Worm (Caenorhabditis elegans) whole organism, mixed stage, embryonic: Measurements from ENCODE around the gene F57A8.6.

Experiments
- M03D4.4 ChIP-seq: sonication (generic microtip); optimal IDR thresholded peaks from 2 replicates; lab custom pipeline; 2017; ENCODE audit warnings: mild to moderate bottlenecking, missing genetic modification characterization, missing compliant biosample characterization
- blmp-1 ChIP-seq: fragments of 150-350 bp; optimal IDR thresholded peaks from 2 replicates; lab custom pipeline; 2014; ENCODE audit warnings: missing biosample characterization, missing genetic modification characterization
- ceh-39 ChIP-seq: fragments of 150-350 bp; optimal IDR thresholded peaks from 2 replicates; lab custom pipeline; 2014; ENCODE audit warnings: missing biosample characterization, missing genetic modification characterization
- elt-1 ChIP-seq: sonication (generic microtip); optimal IDR thresholded peaks from 2 replicates; lab custom pipeline; 2017; ENCODE audit warnings: missing genetic modification characterization, mild to moderate bottlenecking, missing compliant biosample characterization, antibody characterized with exemption, moderate library complexity, borderline replicate concordance; ENCODE audit not compliant: insufficient read depth
- elt-3 ChIP-seq: fragments of 150-350 bp; optimal IDR thresholded peaks from 2 replicates; lab custom pipeline; 2014; ENCODE audit warnings: missing biosample characterization, missing genetic modification characterization
- lin-32 ChIP-seq: fragments of 200-800 bp; sonication (Bioruptor generic); optimal IDR thresholded peaks from 2 replicates; lab custom pipeline; 2018; ENCODE audit warnings: mild to moderate bottlenecking, missing genetic modification characterization, missing compliant biosample characterization
- lsy-2 ChIP-seq: fragments of 150-350 bp; optimal IDR thresholded peaks from 2 replicates; lab custom pipeline; 2014; ENCODE audit warnings: missing biosample characterization, missing genetic modification characterization
- mep-1 ChIP-seq: fragments of 150-350 bp; optimal IDR thresholded peaks from 2 replicates; lab custom pipeline; 2017; ENCODE audit warnings: missing biosample characterization, missing genetic modification reagents, missing genetic modification characterization, inconsistent platforms
- nhr-237 ChIP-seq: fragments of 150-350 bp; optimal IDR thresholded peaks from 2 replicates; lab custom pipeline; 2014; ENCODE audit warnings: missing biosample characterization, missing genetic modification characterization
- nhr-28 ChIP-seq: fragments of 150-350 bp; optimal IDR thresholded peaks from 2 replicates; lab custom pipeline; 2014; ENCODE audit warnings: missing biosample characterization, missing genetic modification characterization
- snpc-4 ChIP-seq: fragments of 150-350 bp; optimal IDR thresholded peaks from 2 replicates; lab custom pipeline; 2014; ENCODE audit warnings: missing biosample characterization, missing genetic modification characterization
- ztf-11 ChIP-seq: fragments of 150-350 bp; optimal IDR thresholded peaks from 2 replicates; lab custom pipeline; 2014; ENCODE audit warnings: missing biosample characterization, missing genetic modification characterization

ce11 chrV:10058748-10059147 is 14.9 kb downstream of the F57A8.6 start:
- TF ChIP-seq mep-1 (tag; lab: Kevin White, UChicago) (no peak), lsy-2 (tag; lab: Kevin White, UChicago) (no peak), ztf-11 (tag; lab: Kevin White, UChicago) (no peak), nhr-237 (no peak), nhr-28 (tag; lab: Kevin White, UChicago) (no peak), blmp-1 (no peak), M03D4.4 (tag; lab: Kevin White, UChicago) (no peak), elt-3 (tag; lab: Kevin White, UChicago) (no peak), lin-32 (GFP tag; lab: Kevin White, UChicago) (no peak), snpc-4 (tag; lab: Kevin White, UChicago) (no peak), elt-1 (tag; lab: Kevin White, UChicago) (no peak), ceh-39 (tag; lab: Kevin White, UChicago) (no peak)
